Worm (Caenorhabditis elegans) whole organism, L2 larva: ENCODE results near the gene srbc-23.

ENCODE experiments used
- ama-1 ChIP-seq: fragments of 150-350 bp; optimal IDR thresholded peaks from 2 replicates; lab custom pipeline; 2018; ENCODE audit warnings: inconsistent platforms
- lin-39 ChIP-seq: fragments of 150-350 bp; optimal IDR thresholded peaks from 2 replicates; lab custom pipeline; 2014; ENCODE audit warnings: missing biosample characterization, missing genetic modification reagents, missing genetic modification characterization
- mbf-1 ChIP-seq: sonication (generic microtip); optimal IDR thresholded peaks from 2 replicates; lab custom pipeline; 2017; ENCODE audit warnings: missing biosample characterization, missing genetic modification characterization
- nhr-12 ChIP-seq: fragments of 150-350 bp; optimal IDR thresholded peaks from 2 replicates; lab custom pipeline; 2014; ENCODE audit warnings: missing biosample characterization, missing genetic modification characterization
- nhr-237 ChIP-seq: fragments of 150-350 bp; optimal IDR thresholded peaks from 2 replicates; lab custom pipeline; 2014; ENCODE audit warnings: missing biosample characterization, missing genetic modification characterization
- ztf-4 ChIP-seq: fragments of 150-350 bp; optimal IDR thresholded peaks from 2 replicates; lab custom pipeline; 2014; ENCODE audit warnings: missing biosample characterization, missing genetic modification characterization

DNA sequence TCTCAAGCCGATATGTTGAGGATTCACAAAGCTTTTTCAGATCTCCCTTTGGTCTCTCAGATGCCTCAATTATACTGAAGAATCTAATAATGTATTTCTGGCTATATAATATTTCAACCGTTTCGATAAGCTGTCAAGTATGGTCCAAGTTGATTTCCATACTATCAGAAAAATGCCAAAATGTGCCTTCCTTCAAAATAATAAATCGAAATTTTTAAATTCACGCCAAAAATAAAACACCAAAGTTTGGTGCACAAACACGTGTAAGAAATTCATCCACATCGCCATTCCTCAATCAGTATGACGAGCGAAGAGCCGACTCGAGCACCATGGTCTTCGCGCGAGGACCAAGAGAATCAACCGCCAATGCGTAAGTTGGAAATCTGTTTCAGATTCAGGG is 33.8 kb upstream of the srbc-23 start, which contains the start of gene F22F7.11:
- TF ChIP-seq lin-39 (tag; lab: Kevin White, UChicago) (no peak), ztf-4 (tag; lab: Kevin White, UChicago) (no peak), nhr-12 (no peak), nhr-237 (tag; lab: Kevin White, UChicago) (no peak), mbf-1 (tag; lab: Kevin White, UChicago) (no peak), ama-1 (no peak)
